Worm (Caenorhabditis elegans): ENCODE results near the gene calf-1.

The calf-1 gene

DNA sequence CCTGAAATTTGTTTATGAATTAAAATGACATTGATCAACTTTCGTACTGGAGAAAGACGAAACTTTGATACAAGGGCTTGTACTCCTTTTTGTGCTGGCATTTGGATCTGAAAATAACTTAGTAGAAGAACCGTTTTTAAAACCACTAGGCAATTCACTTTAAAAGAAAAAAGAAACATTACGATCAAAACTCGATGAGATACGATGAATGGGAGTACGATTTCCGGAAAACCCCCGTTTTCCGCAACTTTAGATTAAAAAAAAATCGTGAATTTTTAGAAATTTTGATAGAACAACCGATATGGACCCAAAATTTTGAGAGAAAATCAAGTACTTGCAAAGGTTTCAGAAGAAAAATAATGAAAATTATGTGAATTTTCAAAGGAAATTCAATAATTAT is 8.5 kb downstream of the calf-1 start, which contains the start of gene B0250.8:
Gene B0250.8, minus strand, starts transcription at position 101 of the 400 bp plus-strand sequence.
- TF ChIP-seq gei-8 (GFP tag; optimal IDR thresholded peaks at IDR 0.05) (no peak), nhr-42 (GFP tag; IDR thresholded peaks at IDR 0.05) (no peak), T20F7.1 (GFP tag; optimal IDR thresholded peaks at IDR 0.05) (no peak), dmd-6 (GFP tag; IDR thresholded peaks at IDR 0.05) (no peak), ztf-11 (tag; optimal IDR thresholded peaks at IDR 0.05) (no peak), skn-1 (tag; optimal IDR thresholded peaks at IDR 0.05) (no peak), Y105C5A.15 (GFP tag; IDR thresholded peaks at IDR 0.05) (no peak), hif-1 (tag; optimal IDR thresholded peaks at IDR 0.05) (no peak), zip-11 (GFP tag; IDR thresholded peaks at IDR 0.05) (no peak), attf-4 (tag; optimal IDR thresholded peaks at IDR 0.05) (no peak), fos-1 (tag; optimal IDR thresholded peaks at IDR 0.05) (no peak), mdt-29 (GFP tag; IDR thresholded peaks at IDR 0.05) (no peak)

DNA sequence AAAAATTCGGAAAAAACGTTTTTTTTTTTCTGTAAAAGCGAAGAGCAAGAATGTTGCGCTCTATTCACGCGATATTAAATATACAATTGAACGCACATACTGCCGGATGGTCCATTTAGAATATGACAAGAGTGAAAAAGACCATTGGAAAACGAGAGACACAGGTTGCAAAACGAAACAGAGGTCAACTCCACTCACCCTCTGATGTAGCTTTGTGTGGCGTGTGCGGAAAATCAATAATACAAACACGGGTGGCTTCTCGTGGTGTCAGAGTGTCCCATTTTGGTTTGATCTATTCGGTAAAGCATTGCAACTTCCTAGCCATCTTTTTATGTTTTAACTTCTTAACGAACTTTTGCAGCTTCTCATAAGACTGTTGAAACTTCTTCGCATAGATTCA is 14.1 kb downstream of the calf-1 start:
- no peak for TF ChIP-seq vab-7 (GFP tag; IDR thresholded peaks at IDR 0.05)
- TF ChIP-seq ceh-32 (tag; optimal IDR thresholded peaks at IDR 0.05; ENCODE audit: poor library complexity) = no peak
- TF ChIP-seq ztf-11 (tag; optimal IDR thresholded peaks at IDR 0.05) = no peak
- TF ChIP-seq hlh-30 (tag; optimal IDR thresholded peaks at IDR 0.05; ENCODE audit: insufficient read depth) = peak; percentile 49
- TF ChIP-seq lin-38 (GFP tag; IDR thresholded peaks at IDR 0.05) = no peak
- TF ChIP-seq zag-1 (tag; optimal IDR thresholded peaks at IDR 0.05) = no peak
- no peak for TF ChIP-seq D1046.2 (GFP tag; IDR thresholded peaks at IDR 0.05)

- TF ChIP-seq aha-1 (tag) = peak; percentile 9
- TF ChIP-seq mdl-1 (tag; optimal IDR thresholded peaks at IDR 0.05) = no peak
- TF ChIP-seq lir-3 (tag; optimal IDR thresholded peaks at IDR 0.05) = no peak
Observed at ce11 chrV:20460808-20461207, 18.1 kb downstream of the calf-1 start, which contains the start of gene B0250.18. Gene B0250.18 (minus strand): TSS chrV:20460908.

- peak; percentile 97 for TF ChIP-seq aha-1 (tag)
- TF ChIP-seq hlh-30 (tag; optimal IDR thresholded peaks at IDR 0.05; ENCODE audit: insufficient read depth) = peak; percentile 41
- TF ChIP-seq zag-1 (tag; optimal IDR thresholded peaks at IDR 0.05) = no peak
Observed at ce11 chrV:20457155-20457554, 21.7 kb downstream of the calf-1 start.

- TF ChIP-seq zfp-3 (GFP tag; conservative IDR thresholded peaks at IDR 0.05) (no peak), arid-1 (GFP tag; conservative IDR thresholded peaks at IDR 0.05) (no peak), snpc-4 (tag; optimal IDR thresholded peaks at IDR 0.05) (peak; percentile 84), lin-13 (GFP tag; optimal IDR thresholded peaks at IDR 0.05) (no peak)
Observed at ce11 chrV:20455637-20456036, 23.3 kb downstream of the calf-1 start.

ce11 chrV:20453811-20454210 is 25.1 kb downstream of the calf-1 start, which contains the start of gene srd-70:
Gene srd-70 (plus strand): TSS chrV:20454111.
- TF ChIP-seq hlh-30 (tag; optimal IDR thresholded peaks at IDR 0.05; ENCODE audit: insufficient read depth) (no peak), dmd-8 (GFP tag; IDR thresholded peaks at IDR 0.05) (no peak), skn-1 (tag; optimal IDR thresholded peaks at IDR 0.05) (no peak), R02D3.7 (tag; optimal IDR thresholded peaks at IDR 0.05) (no peak), zip-11 (GFP tag; IDR thresholded peaks at IDR 0.05) (no peak), ceh-44 (GFP tag; IDR thresholded peaks at IDR 0.05) (no peak), arid-1 (GFP tag; conservative IDR thresholded peaks at IDR 0.05) (no peak), Y48G9A.11 (GFP tag; IDR thresholded peaks at IDR 0.05) (no peak), nhr-25 (tag; optimal IDR thresholded peaks at IDR 0.05; ENCODE audit: borderline replicate concordance, insufficient read depth) (no peak), jun-1 (tag; optimal IDR thresholded peaks at IDR 0.05) (no peak), cey-2 (tag; optimal IDR thresholded peaks at IDR 0.05; ENCODE audit: borderline replicate concordance, insufficient read depth) (no peak), unc-39 (tag; optimal IDR thresholded peaks at IDR 0.05) (no peak), nhr-42 (GFP tag; IDR thresholded peaks at IDR 0.05) (no peak), attf-4 (tag; optimal IDR thresholded peaks at IDR 0.05) (no peak), duxl-1 (tag; optimal IDR thresholded peaks at IDR 0.05; ENCODE audit: poor library complexity) (no peak), dmd-6 (GFP tag; IDR thresholded peaks at IDR 0.05) (no peak), hif-1 (tag; optimal IDR thresholded peaks at IDR 0.05) (no peak), T20F7.1 (GFP tag; optimal IDR thresholded peaks at IDR 0.05) (no peak)

Measured in whole organism, L4 larva.